Fruit fly (Drosophila melanogaster): ENCODE results near the gene mkg-p.

Gene mkg-p

DNA sequence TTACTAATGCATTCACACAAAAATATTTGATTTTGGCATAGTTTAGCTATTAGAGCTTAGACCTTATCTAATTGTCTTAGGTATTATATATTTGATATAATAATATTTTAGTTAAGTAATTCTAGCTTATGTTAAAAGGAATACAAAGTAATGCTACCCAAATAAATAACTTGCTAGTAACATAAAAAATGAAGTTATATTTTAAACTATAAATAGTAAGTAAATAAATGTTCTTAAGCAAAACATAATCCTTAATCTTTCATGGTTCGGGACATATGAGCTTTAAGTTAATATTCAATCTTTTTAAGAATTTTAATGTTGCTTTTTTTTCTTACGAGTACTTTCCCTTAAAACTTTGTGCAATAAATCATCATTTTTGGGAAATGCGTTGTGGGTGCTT lies 18.1 kb upstream of the mkg-p start (continued):
- TF ChIP-seq Dp (GFP tag; optimal IDR thresholded peaks at IDR 0.05) (no peak), Abd-B (GFP tag; optimal IDR thresholded peaks at IDR 0.05) (no peak), pros (GFP tag; optimal IDR thresholded peaks at IDR 0.05) (no peak), hbn (GFP tag; IDR thresholded peaks at IDR 0.05; ENCODE audit: partially characterized antibody) (no peak), bbx (GFP tag; IDR thresholded peaks at IDR 0.05; ENCODE audit: partially characterized antibody) (no peak), caup (GFP tag; optimal IDR thresholded peaks at IDR 0.05; ENCODE audit: severe bottlenecking) (no peak), CG12219 (GFP tag; optimal IDR thresholded peaks at IDR 0.05) (no peak), Dll (GFP tag; IDR thresholded peaks at IDR 0.05; ENCODE audit: partially characterized antibody) (no peak), lilli (GFP tag; optimal IDR thresholded peaks at IDR 0.05) (no peak), seq (GFP tag; IDR thresholded peaks at IDR 0.05) (no peak), row (GFP tag; IDR thresholded peaks at IDR 0.05) (no peak), gcm (GFP tag; optimal IDR thresholded peaks at IDR 0.05) (no peak), Atf3 (GFP tag; optimal IDR thresholded peaks at IDR 0.05) (no peak), lola (GFP tag; optimal IDR thresholded peaks at IDR 0.05) (peak in 1 of 3 experiments; percentile 38), tgo (GFP tag; IDR thresholded peaks at IDR 0.05) (no peak), Usf (GFP tag; optimal IDR thresholded peaks at IDR 0.05) (no peak), Gsc (GFP tag; IDR thresholded peaks at IDR 0.05) (no peak), CG10147 (GFP tag; optimal IDR thresholded peaks at IDR 0.05) (no peak), ci (GFP tag; IDR thresholded peaks at IDR 0.05) (no peak), al (GFP tag; IDR thresholded peaks at IDR 0.05) (no peak), CG3995 (GFP tag; optimal IDR thresholded peaks at IDR 0.05) (no peak), CG10431 (GFP tag; optimal IDR thresholded peaks at IDR 0.05) (no peak)

DNA sequence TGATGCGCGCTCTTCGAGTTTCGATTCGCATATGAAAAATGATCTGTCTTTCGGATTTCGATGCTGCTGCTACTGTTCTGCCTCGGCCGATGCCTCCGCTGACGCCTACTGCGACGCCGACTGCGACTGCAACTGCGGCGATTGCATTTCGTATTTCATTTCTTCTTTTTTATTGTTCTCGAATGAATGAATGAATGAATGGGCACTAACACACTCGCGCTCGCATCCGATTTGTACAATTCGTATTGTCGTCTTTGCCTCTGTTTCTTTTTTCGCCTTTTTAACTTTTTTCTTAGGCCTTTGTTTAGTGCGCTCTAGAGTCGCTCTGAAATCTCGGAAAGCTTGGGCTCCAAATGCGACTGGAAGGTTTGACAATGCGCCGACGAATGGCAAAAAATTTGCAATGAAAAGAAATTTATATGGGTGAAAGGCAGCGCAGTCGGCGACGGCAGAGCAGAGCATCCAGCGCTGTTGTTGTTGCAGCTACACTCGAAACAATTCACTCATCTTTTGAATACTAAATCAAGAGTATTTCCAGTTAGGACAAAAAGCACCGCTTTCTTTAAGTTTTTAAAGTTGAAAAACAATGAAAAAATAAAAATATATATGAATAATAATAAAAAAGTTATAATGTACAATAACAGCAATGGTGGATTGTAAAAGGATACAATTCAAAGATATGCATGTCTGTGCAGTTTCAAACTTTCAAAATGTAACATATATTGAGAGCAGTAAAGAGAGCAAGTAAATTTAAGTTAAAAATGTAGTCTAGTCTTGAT lies 16.9 kb upstream of the mkg-p start, which contains the start of gene CG32354:
TSS of gene CG32354 (minus strand) at position 398 of the 779 bp plus-strand sequence.
- TF ChIP-seq otp (GFP tag; IDR thresholded peaks at IDR 0.05) (no peak), CG16815 (GFP tag; optimal IDR thresholded peaks at IDR 0.05) (no peak), Gug (GFP tag; IDR thresholded peaks at IDR 0.05) (peak; percentile 19; the same call in 2 of the 4 replicates), trem (tag; optimal IDR thresholded peaks at IDR 0.05) (no peak), sr (GFP tag; IDR thresholded peaks at IDR 0.05) (no peak), CG8281 (tag; optimal IDR thresholded peaks at IDR 0.05) (peak; percentile 53), Drgx (GFP tag; IDR thresholded peaks at IDR 0.05) (0 out of 2 replicates have a peak, but pooled peaks have one; percentile 6), CHES-1-like (GFP tag; optimal IDR thresholded peaks at IDR 0.05) (no peak), gsb (GFP tag; IDR thresholded peaks at IDR 0.05) (no peak), D19B (GFP tag; optimal IDR thresholded peaks at IDR 0.05) (no peak), cg (GFP tag; optimal IDR thresholded peaks at IDR 0.05) (peak; percentile 15), CG34376 (GFP tag; optimal IDR thresholded peaks at IDR 0.05) (no peak), CG1603 (tag; optimal IDR thresholded peaks at IDR 0.05) (no peak), CG30431 (GFP tag; optimal IDR thresholded peaks at IDR 0.05) (no peak), Blimp-1 (GFP tag; optimal IDR thresholded peaks at IDR 0.05) (no peak), Adf1 (GFP tag; IDR thresholded peaks at IDR 0.05) (peak; percentile 59), nom (GFP tag; optimal IDR thresholded peaks at IDR 0.05) (peak; percentile 53), phol (tag; optimal IDR thresholded peaks at IDR 0.05) (peak; percentile 15), Sox100B (GFP tag; optimal IDR thresholded peaks at IDR 0.05) (no peak), CG1233 (GFP tag; optimal IDR thresholded peaks at IDR 0.05) (no peak), CG10267 (tag; optimal IDR thresholded peaks at IDR 0.05) (no peak), CG4360 (GFP tag; IDR thresholded peaks at IDR 0.05) (peak; percentile 58)

Measured in whole organism, embryonic.